Fruit fly (Drosophila melanogaster) whole organism, prepupa: ENCODE data around the gene Spn28F.

ENCODE experiments used
- CG11902 ChIP-seq: fragments of 200-800 bp; sonication (Bioruptor generic); optimal IDR thresholded peaks from 3 replicates; lab custom pipeline; 2016; ENCODE audit warnings: missing biosample characterization, missing genetic modification characterization
- CG6163 ChIP-seq: fragments of 200-800 bp; sonication (Bioruptor generic); IDR thresholded peaks from 3 replicates; pipeline ENCODE4 v1.3.6; 2022; ENCODE audit warnings: missing biosample characterization, missing genetic modification characterization
- CG7368 ChIP-seq: fragments of 200-800 bp; sonication (Bioruptor generic); optimal IDR thresholded peaks from 3 replicates; lab custom pipeline; 2016; ENCODE audit warnings: missing biosample characterization, missing genetic modification characterization
- Eip93F ChIP-seq: fragments of 200-800 bp; sonication (Bioruptor generic); optimal IDR thresholded peaks from 2 replicates; lab custom pipeline; 2016; ENCODE audit warnings: missing biosample characterization, mild to moderate bottlenecking, missing genetic modification characterization
- Ets21C ChIP-seq: fragments of 200-800 bp; sonication (Bioruptor generic); optimal IDR thresholded peaks from 3 replicates; lab custom pipeline; 2016; ENCODE audit warnings: missing biosample characterization, missing genetic modification characterization
- Lpt ChIP-seq: fragments of 200-800 bp; sonication (Bioruptor generic); optimal IDR thresholded peaks from 3 replicates; lab custom pipeline; 2016; ENCODE audit warnings: missing biosample characterization, missing genetic modification characterization
- Sox102F ChIP-seq: fragments of 200-800 bp; sonication (Bioruptor generic); optimal IDR thresholded peaks from 2 replicates; lab custom pipeline; 2016; ENCODE audit warnings: missing biosample characterization, mild to moderate bottlenecking, missing genetic modification characterization
- acj6 ChIP-seq: fragments of 200-800 bp; sonication (Bioruptor generic); optimal IDR thresholded peaks from 3 replicates; lab custom pipeline; 2016; ENCODE audit warnings: missing biosample characterization, missing genetic modification characterization
- fkh ChIP-seq: fragments of 200-800 bp; sonication (Bioruptor generic); optimal IDR thresholded peaks from 3 replicates; lab custom pipeline; 2017; ENCODE audit warnings: missing biosample characterization, mild to moderate bottlenecking, missing genetic modification characterization, moderate library complexity

DNA sequence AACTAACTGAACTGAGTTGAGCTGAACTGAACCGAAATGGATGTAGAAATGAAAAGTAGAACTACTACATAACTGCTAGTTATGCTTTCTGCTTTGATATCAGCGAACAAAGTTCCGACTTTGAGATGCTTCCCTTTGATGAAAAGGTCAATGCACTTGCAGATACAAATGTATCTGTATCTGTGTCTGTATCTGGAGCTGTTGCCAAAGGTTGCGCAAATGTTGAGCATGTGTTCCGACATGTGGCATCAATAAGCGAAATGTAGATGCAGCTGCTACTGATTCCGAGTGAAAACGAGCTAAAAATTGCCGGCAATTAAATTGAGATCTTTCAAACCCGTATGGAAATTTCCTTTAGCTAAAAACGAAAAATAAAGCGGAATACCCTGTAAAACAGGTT, 45.0 kb upstream of the Spn28F start:
- no peak for TF ChIP-seq fkh (GFP tag; lab: Kevin White, UChicago)
- no peak for TF ChIP-seq Ets21C (GFP tag; lab: Kevin White, UChicago)
- TF ChIP-seq Lpt (GFP tag; lab: Kevin White, UChicago): no peak
- TF ChIP-seq Sox102F (GFP tag; lab: Kevin White, UChicago): no peak
- no peak for TF ChIP-seq CG7368
- no peak for TF ChIP-seq CG11902 (GFP tag; lab: Kevin White, UChicago)
- no peak for TF ChIP-seq CG6163 (GFP tag; lab: Robert Waterston, UW)
- TF ChIP-seq acj6 (GFP tag; lab: Kevin White, UChicago): no peak
- no peak for TF ChIP-seq Eip93F (GFP tag; lab: Kevin White, UChicago)
